Fruit fly (Drosophila melanogaster): ENCODE measurements around the gene RhoGAP68F.

Gene RhoGAP68F

DNA sequence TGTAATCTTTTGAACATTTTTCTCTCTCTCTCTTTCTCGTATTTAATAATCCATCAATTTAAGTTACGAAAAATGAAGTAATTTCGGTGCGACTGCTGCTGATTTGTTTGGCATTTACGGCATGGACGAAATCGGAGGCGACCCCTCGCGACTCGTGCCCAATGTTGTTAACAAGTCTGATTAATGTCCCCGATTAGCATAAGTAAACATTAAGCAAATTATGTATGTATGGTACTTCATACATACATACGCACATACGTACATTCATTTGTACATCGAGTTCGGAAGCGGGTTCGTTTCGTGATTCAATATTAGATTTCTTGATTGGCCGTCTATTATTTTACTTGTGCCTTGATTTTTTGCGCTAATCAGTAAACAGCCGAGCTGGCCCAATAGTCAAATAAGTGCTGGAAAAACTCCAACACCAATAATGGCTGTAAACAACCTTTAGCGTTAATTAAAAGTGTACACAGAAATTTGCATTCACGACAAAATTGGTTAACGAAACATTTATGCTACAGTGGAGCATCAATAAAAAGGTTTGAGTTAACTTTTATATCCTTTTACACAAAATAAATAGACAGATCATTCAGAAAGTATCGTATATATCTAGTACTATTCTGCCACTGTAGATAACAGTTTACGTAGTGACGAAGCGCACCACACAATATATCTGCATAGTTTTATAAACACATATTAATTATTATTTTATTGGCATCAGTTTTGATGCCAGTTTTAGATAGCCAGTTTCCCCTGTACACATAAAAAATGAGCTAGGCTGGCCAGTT lies 47.6 kb upstream of the RhoGAP68F start (continued):
- TF ChIP-seq sd (tag; optimal IDR thresholded peaks at IDR 0.05) (peak; percentile 20), CG18476 (GFP tag; optimal IDR thresholded peaks at IDR 0.05) (no peak), CG16815 (GFP tag; optimal IDR thresholded peaks at IDR 0.05) (peak; percentile 7), Dip2 (GFP tag; IDR thresholded peaks at IDR 0.05) (no peak), prd (optimal IDR thresholded peaks at IDR 0.05) (no peak), prd (GFP tag; IDR thresholded peaks at IDR 0.05) (peak; percentile 76), wor (GFP tag; IDR thresholded peaks at IDR 0.05) (no peak), Ssrp (tag; optimal IDR thresholded peaks at IDR 0.05) (peak; percentile 10), pb (GFP tag; optimal IDR thresholded peaks at IDR 0.05) (no peak), tgo (GFP tag; IDR thresholded peaks at IDR 0.05) (peak; percentile 81; the same call in 2 of the 3 replicates), jigr1 (GFP tag; IDR thresholded peaks at IDR 0.05) (0 out of 3 replicates have a peak, but pooled peaks have one; percentile 36), sens (GFP tag) (peak; percentile 75), GATAe (GFP tag; conservative IDR thresholded peaks at IDR 0.05) (no peak; the same call in 1 of the 2 replicates), CG6175 (GFP tag; IDR thresholded peaks at IDR 0.05) (no peak), CG30020 (tag; optimal IDR thresholded peaks at IDR 0.05) (no peak), her (GFP tag; optimal IDR thresholded peaks at IDR 0.05) (no peak), zf30C (GFP tag; optimal IDR thresholded peaks at IDR 0.05) (no peak), zen (tag; optimal IDR thresholded peaks at IDR 0.05) (no peak), Optix (GFP tag; IDR thresholded peaks at IDR 0.05) (no peak), Poxn (GFP tag; IDR thresholded peaks at IDR 0.05) (no peak; the same call in 1 of the 2 replicates), lab (GFP tag; optimal IDR thresholded peaks at IDR 0.05) (peak; percentile 76), Usf (GFP tag; optimal IDR thresholded peaks at IDR 0.05) (no peak), CG12104 (GFP tag; optimal IDR thresholded peaks at IDR 0.05) (peak; percentile 9), NfI (GFP tag; optimal IDR thresholded peaks at IDR 0.05) (peak; percentile 65), CG10321 (GFP tag; IDR thresholded peaks at IDR 0.05) (no peak), Aef1 (GFP tag; IDR thresholded peaks at IDR 0.05) (peak; percentile 69), fru (optimal IDR thresholded peaks at IDR 0.05) (no peak), lilli (GFP tag; optimal IDR thresholded peaks at IDR 0.05) (peak; percentile 69), yki (optimal IDR thresholded peaks at IDR 0.05) (no peak), Eip74EF (GFP tag; optimal IDR thresholded peaks at IDR 0.05) (no peak), Bteb2 (GFP tag; optimal IDR thresholded peaks at IDR 0.05) (peak; percentile 47), sim (GFP tag; IDR thresholded peaks at IDR 0.05) (no peak), vnd (GFP tag; IDR thresholded peaks at IDR 0.05; ENCODE audit: partially characterized antibody) (no peak), Hr51 (GFP tag; optimal IDR thresholded peaks at IDR 0.05) (peak in 1 of 2 experiments; percentile 83), CG6683 (GFP tag; optimal IDR thresholded peaks at IDR 0.05) (peak; percentile 18), CG12071 (GFP tag; optimal IDR thresholded peaks at IDR 0.05) (peak; percentile 32), twi (tag; optimal IDR thresholded peaks at IDR 0.05) (peak; percentile 23), ssp (GFP tag; IDR thresholded peaks at IDR 0.05) (no peak), CG11695 (GFP tag; IDR thresholded peaks at IDR 0.05) (peak; percentile 70; the same call in 2 of the 3 replicates), bbx (GFP tag; IDR thresholded peaks at IDR 0.05; ENCODE audit: partially characterized antibody) (no peak), sens-2 (GFP tag; IDR thresholded peaks at IDR 0.05) (no peak), lbe (GFP tag; optimal IDR thresholded peaks at IDR 0.05) (no peak), CG10267 (tag; optimal IDR thresholded peaks at IDR 0.05) (peak; percentile 24), az2 (GFP tag; optimal IDR thresholded peaks at IDR 0.05) (peak; percentile 54), Spps (tag; optimal IDR thresholded peaks at IDR 0.05) (no peak), salm (tag; optimal IDR thresholded peaks at IDR 0.05) (no peak), Bgb (GFP tag; IDR thresholded peaks at IDR 0.05; ENCODE audit: partially characterized antibody) (no peak), Rfx (GFP tag; IDR thresholded peaks at IDR 0.05) (peak; percentile 83), ap (GFP tag; IDR thresholded peaks at IDR 0.05) (peak; percentile 33; the same call in 1 of the 2 replicates), gt (GFP tag; IDR thresholded peaks at IDR 0.05) (no peak)

All from whole organism, embryonic.